Worm (Caenorhabditis elegans): ENCODE results near the gene F21C10.19.

F21C10.19 gene

ce11 chrV:9090824-9091798 lies 39.8 kb upstream of the F21C10.19 start:
- TF ChIP-seq sea-1 (GFP tag; conservative IDR thresholded peaks at IDR 0.05) (0 out of 2 replicates have a peak, but pooled peaks have one; percentile 20), hmg-4 (GFP tag; optimal IDR thresholded peaks at IDR 0.05) (peak; percentile 0), scrt-1 (GFP tag; IDR thresholded peaks at IDR 0.05) (peak; percentile 60; the same call in 1 of the 2 replicates)

- TF ChIP-seq tbx-37 (GFP tag; conservative IDR thresholded peaks at IDR 0.05) (no peak), hmg-4 (GFP tag; optimal IDR thresholded peaks at IDR 0.05) (no peak), tbx-11 (GFP tag; IDR thresholded peaks at IDR 0.05) (no peak), aly-1 (tag; optimal IDR thresholded peaks at IDR 0.05) (no peak), pes-1 (GFP tag; IDR thresholded peaks at IDR 0.05) (no peak), hmbx-1 (tag; optimal IDR thresholded peaks at IDR 0.05) (no peak), ets-7 (tag; optimal IDR thresholded peaks at IDR 0.05) (no peak), sea-1 (GFP tag; conservative IDR thresholded peaks at IDR 0.05) (no peak), ceh-36 (tag; optimal IDR thresholded peaks at IDR 0.05) (no peak)
Measured at ce11 chrV:9092209-9092608, 38.7 kb upstream of the F21C10.19 start, which contains the start of gene T27E4.1. Gene T27E4.1 (plus strand): TSS chrV:9092345.

ce11 chrV:9094060-9094628 lies 36.7 kb upstream of the F21C10.19 start:
- TF ChIP-seq flt-1 (GFP tag; IDR thresholded peaks at IDR 0.05), result no peak
- TF ChIP-seq ets-7 (tag; optimal IDR thresholded peaks at IDR 0.05), result no peak
- no peak for TF ChIP-seq pes-1 (GFP tag; IDR thresholded peaks at IDR 0.05)
- TF ChIP-seq tra-4 (tag; optimal IDR thresholded peaks at IDR 0.05), result no peak
- TF ChIP-seq hnd-1 (tag; optimal IDR thresholded peaks at IDR 0.05), result no peak
- TF ChIP-seq scrt-1 (GFP tag; IDR thresholded peaks at IDR 0.05), result no peak
- TF ChIP-seq hmbx-1 (tag; optimal IDR thresholded peaks at IDR 0.05), result no peak
- TF ChIP-seq ama-1 (optimal IDR thresholded peaks at IDR 0.05), result no peak
- no peak for TF ChIP-seq ceh-36 (tag; optimal IDR thresholded peaks at IDR 0.05)
- TF ChIP-seq F13C5.2 (tag; optimal IDR thresholded peaks at IDR 0.05), result no peak
- no peak for TF ChIP-seq ceh-13 (GFP tag; optimal IDR thresholded peaks at IDR 0.05)
- no peak for TF ChIP-seq tbx-11 (GFP tag; IDR thresholded peaks at IDR 0.05)
- TF ChIP-seq B0310.2 (tag; optimal IDR thresholded peaks at IDR 0.05), result no peak
- no peak for TF ChIP-seq aly-1 (tag; optimal IDR thresholded peaks at IDR 0.05)
- TF ChIP-seq tbx-37 (GFP tag; conservative IDR thresholded peaks at IDR 0.05), result no peak
- no peak for TF ChIP-seq hmg-4 (GFP tag; optimal IDR thresholded peaks at IDR 0.05)
- no peak for TF ChIP-seq sea-1 (GFP tag; conservative IDR thresholded peaks at IDR 0.05)

ce11 chrV:9094976-9095375 lies 35.9 kb upstream of the F21C10.19 start:
- no peak for TF ChIP-seq ets-7 (tag; optimal IDR thresholded peaks at IDR 0.05)
- TF ChIP-seq hnd-1 (tag; optimal IDR thresholded peaks at IDR 0.05), result no peak
- TF ChIP-seq pes-1 (GFP tag; IDR thresholded peaks at IDR 0.05), result no peak
- no peak for TF ChIP-seq flt-1 (GFP tag; IDR thresholded peaks at IDR 0.05)

ce11 chrV:9095613-9096317 lies 35.1 kb upstream of the F21C10.19 start, which contains the start of gene F21C10.10:
Gene F21C10.10 (plus strand): TSS chrV:9096267.
- TF ChIP-seq F13C5.2 (tag; optimal IDR thresholded peaks at IDR 0.05), result peak; percentile 30
- TF ChIP-seq aly-1 (tag; optimal IDR thresholded peaks at IDR 0.05), result peak; percentile 24
- TF ChIP-seq tbx-37 (GFP tag; conservative IDR thresholded peaks at IDR 0.05), result no peak
- no peak for TF ChIP-seq tbx-11 (GFP tag; IDR thresholded peaks at IDR 0.05)

ce11 chrV:9096674-9097073 lies 34.2 kb upstream of the F21C10.19 start:
- TF ChIP-seq ets-7 (tag; optimal IDR thresholded peaks at IDR 0.05), result no peak

- TF ChIP-seq B0310.2 (tag; optimal IDR thresholded peaks at IDR 0.05), result no peak
- TF ChIP-seq F13C5.2 (tag; optimal IDR thresholded peaks at IDR 0.05), result no peak
- no peak for TF ChIP-seq ets-7 (tag; optimal IDR thresholded peaks at IDR 0.05)
- no peak for TF ChIP-seq hmg-4 (GFP tag; optimal IDR thresholded peaks at IDR 0.05)
- TF ChIP-seq tbx-11 (GFP tag; IDR thresholded peaks at IDR 0.05), result no peak
- TF ChIP-seq ceh-36 (tag; optimal IDR thresholded peaks at IDR 0.05), result no peak
- TF ChIP-seq sea-1 (GFP tag; conservative IDR thresholded peaks at IDR 0.05), result no peak
- TF ChIP-seq hmbx-1 (tag; optimal IDR thresholded peaks at IDR 0.05), result no peak
- no peak for TF ChIP-seq scrt-1 (GFP tag; IDR thresholded peaks at IDR 0.05)
- TF ChIP-seq flt-1 (GFP tag; IDR thresholded peaks at IDR 0.05), result no peak
- no peak for TF ChIP-seq pes-1 (GFP tag; IDR thresholded peaks at IDR 0.05)
- no peak for TF ChIP-seq ceh-13 (GFP tag; optimal IDR thresholded peaks at IDR 0.05)
- no peak for TF ChIP-seq ama-1 (optimal IDR thresholded peaks at IDR 0.05)
- no peak for TF ChIP-seq tra-4 (tag; optimal IDR thresholded peaks at IDR 0.05)
Measured at ce11 chrV:9097213-9097612, 33.7 kb upstream of the F21C10.19 start.
